Fruit fly (Drosophila melanogaster): ENCODE measurements around the gene CG2861.

CG2861 gene

dm6 chrX:4762267-4762666, 42.4 kb downstream of the CG2861 start (continued):
- TF ChIP-seq CG12071 (GFP tag; optimal IDR thresholded peaks at IDR 0.05) (no peak), al (GFP tag; IDR thresholded peaks at IDR 0.05) (no peak), gfzf (GFP tag; optimal IDR thresholded peaks at IDR 0.05) (no peak), chn (GFP tag; optimal IDR thresholded peaks at IDR 0.05) (no peak), sens (GFP tag) (peak; percentile 67), CG14965 (GFP tag; optimal IDR thresholded peaks at IDR 0.05; ENCODE audit: borderline replicate concordance) (no peak), H2.0 (GFP tag; IDR thresholded peaks at IDR 0.05) (peak; percentile 20; the same call in 1 of the 2 replicates), nerfin-1 (tag; optimal IDR thresholded peaks at IDR 0.05) (no peak), Fer1 (GFP tag; optimal IDR thresholded peaks at IDR 0.05) (peak; percentile 54), CG10462 (GFP tag; optimal IDR thresholded peaks at IDR 0.05) (no peak), pan (optimal IDR thresholded peaks at IDR 0.05) (no peak), pan (GFP tag; optimal IDR thresholded peaks at IDR 0.05 in 1 of 2, IDR thresholded peaks at IDR 0.05 in 1 of 2) (no peak), sens-2 (GFP tag; IDR thresholded peaks at IDR 0.05) (no peak), CG7839 (tag; optimal IDR thresholded peaks at IDR 0.05) (peak; percentile 32), CG42726 (GFP tag; IDR thresholded peaks at IDR 0.05; ENCODE audit: partially characterized antibody) (no peak), bigmax (GFP tag; optimal IDR thresholded peaks at IDR 0.05) (no peak), CG9727 (GFP tag; optimal IDR thresholded peaks at IDR 0.05) (peak; percentile 13), CG6683 (GFP tag; optimal IDR thresholded peaks at IDR 0.05) (no peak), CG10267 (tag; optimal IDR thresholded peaks at IDR 0.05) (no peak), twi (tag; optimal IDR thresholded peaks at IDR 0.05) (no peak), unpg (GFP tag; optimal IDR thresholded peaks at IDR 0.05) (peak; percentile 45), CG6813 (GFP tag; optimal IDR thresholded peaks at IDR 0.05) (no peak), lmd (GFP tag; IDR thresholded peaks at IDR 0.05) (peak; percentile 48; the same call in 1 of the 2 replicates), CG2129 (GFP tag; IDR thresholded peaks at IDR 0.05; ENCODE audit: partially characterized antibody) (no peak), CG15269 (tag; optimal IDR thresholded peaks at IDR 0.05) (peak; percentile 44), pzg (GFP tag; optimal IDR thresholded peaks at IDR 0.05) (no peak), CG3065 (GFP tag; optimal IDR thresholded peaks at IDR 0.05) (no peak), lov (optimal IDR thresholded peaks at IDR 0.05) (no peak), lov (GFP tag; IDR thresholded peaks at IDR 0.05) (no peak), CG9932 (GFP tag; IDR thresholded peaks at IDR 0.05) (0 out of 2 replicates have a peak, but pooled peaks have one; percentile 25), zfh2 (GFP tag; optimal IDR thresholded peaks at IDR 0.05) (no peak), mam (GFP tag; optimal IDR thresholded peaks at IDR 0.05) (no peak), Rx (GFP tag; IDR thresholded peaks at IDR 0.05) (no peak), sqz (GFP tag; optimal IDR thresholded peaks at IDR 0.05) (no peak), CG2712 (tag; optimal IDR thresholded peaks at IDR 0.05) (no peak), stc (GFP tag; IDR thresholded peaks at IDR 0.05) (no peak), Awh (GFP tag; IDR thresholded peaks at IDR 0.05) (no peak), CG11696 (GFP tag; IDR thresholded peaks at IDR 0.05) (no peak), CG1602 (GFP tag; optimal IDR thresholded peaks at IDR 0.05) (no peak), CG8290 (GFP tag; optimal IDR thresholded peaks at IDR 0.05) (no peak), CG8290 (tag; optimal IDR thresholded peaks at IDR 0.05) (no peak), Dad (GFP tag; optimal IDR thresholded peaks at IDR 0.05) (no peak), dati (GFP tag; IDR thresholded peaks at IDR 0.05) (no peak), CG7357 (GFP tag; IDR thresholded peaks at IDR 0.05) (no peak), Trl (optimal IDR thresholded peaks at IDR 0.05) (no peak), Trl (GFP tag; optimal IDR thresholded peaks at IDR 0.05) (no peak), row (GFP tag; IDR thresholded peaks at IDR 0.05) (peak; percentile 56), CkIIα-i1 (GFP tag; IDR thresholded peaks at IDR 0.05) (no peak), CG15514 (GFP tag; optimal IDR thresholded peaks at IDR 0.05) (peak; percentile 21), usp (GFP tag; optimal IDR thresholded peaks at IDR 0.05) (no peak), schlank (tag; optimal IDR thresholded peaks at IDR 0.05) (no peak), lbe (GFP tag; optimal IDR thresholded peaks at IDR 0.05) (no peak), h (optimal IDR thresholded peaks at IDR 0.05) (no peak), nerfin-2 (GFP tag; IDR thresholded peaks at IDR 0.05; ENCODE audit: partially characterized antibody) (no peak)
